5 fruit fly cellular contexts compared by ENCODE assay signal in the genomic region with DNA sequence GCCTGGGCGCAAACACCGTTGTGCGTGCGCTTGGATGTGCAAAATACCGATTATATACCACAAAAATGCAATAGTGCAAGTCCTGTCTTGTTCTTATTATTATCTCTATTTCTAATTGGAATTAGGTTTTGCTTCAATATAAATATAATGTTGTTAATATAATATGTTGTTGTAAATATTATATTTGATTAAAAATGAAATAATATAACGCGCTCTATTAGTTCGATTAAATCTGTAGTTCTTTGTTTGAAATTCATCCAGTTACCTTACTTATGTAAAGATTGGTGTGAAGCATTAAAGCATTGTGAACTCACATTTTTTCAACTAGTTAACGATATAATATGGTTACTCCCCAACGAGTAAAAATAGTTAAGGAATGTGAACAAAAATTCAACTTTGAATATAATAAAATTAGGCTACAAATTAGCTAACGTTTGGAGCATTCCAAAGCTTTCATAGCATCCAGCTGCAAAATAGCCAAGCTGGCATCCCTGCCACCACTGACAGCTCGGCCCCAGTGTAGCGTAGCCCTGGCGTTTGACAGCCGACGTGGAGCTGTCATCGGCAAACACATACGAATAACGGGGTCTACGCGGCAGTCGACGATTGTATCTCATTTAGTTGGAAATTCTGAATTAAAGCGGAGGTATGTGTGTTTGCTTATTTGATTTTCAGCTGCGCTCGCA.
TF ChIP-seq lines count a peak whose summit lies in the region.

A gene (minus strand): TSS at position 51 of the 686 bp plus-strand sequence.
A gene (plus strand): TSS at position 509 of the 686 bp plus-strand sequence.

- TF ChIP-seq CTCF in whole organism, embryonic (GFP tag; optimal IDR thresholded peaks at IDR 0.05; lab: Kevin White, UChicago): no peak

TF ChIP-seq in whole organism, adult, 20 proteins besides CTCF, POLR2A, EP300 and RAD21:
- no peak for TF ChIP-seq cic (GFP tag; optimal IDR thresholded peaks at IDR 0.05; lab: Kevin White, UChicago)
- no peak for TF ChIP-seq CG5204 (GFP tag; optimal IDR thresholded peaks at IDR 0.05; lab: Kevin White, UChicago)
- TF ChIP-seq bab1 (GFP tag; optimal IDR thresholded peaks at IDR 0.05; lab: Kevin White, UChicago): peak; percentile 55
- TF ChIP-seq kay (GFP tag; lab: Kevin White, UChicago; ENCODE audit: borderline replicate concordance): no peak
- peak; percentile 39 for TF ChIP-seq pad (GFP tag; optimal IDR thresholded peaks at IDR 0.05; lab: Kevin White, UChicago)
- peak; percentile 18 for TF ChIP-seq CG11617 (GFP tag; optimal IDR thresholded peaks at IDR 0.05; lab: Kevin White, UChicago)
- no peak for TF ChIP-seq CG33017 (tag; optimal IDR thresholded peaks at IDR 0.05; lab: Kevin White, UChicago)
- no peak for TF ChIP-seq Crg-1 (GFP tag; optimal IDR thresholded peaks at IDR 0.05; lab: Kevin White, UChicago)
- TF ChIP-seq CG7101 (tag; optimal IDR thresholded peaks at IDR 0.05; lab: Kevin White, UChicago): peak; percentile 40
- peak; percentile 65 for TF ChIP-seq CG1620 (GFP tag; optimal IDR thresholded peaks at IDR 0.05; lab: Kevin White, UChicago)
- TF ChIP-seq CG12768 (GFP tag; optimal IDR thresholded peaks at IDR 0.05; lab: Kevin White, UChicago): peak; percentile 1
- peak; percentile 31 for TF ChIP-seq Mnt (GFP tag; optimal IDR thresholded peaks at IDR 0.05; lab: Kevin White, UChicago)
- no peak for TF ChIP-seq CG14711 (tag; optimal IDR thresholded peaks at IDR 0.05; lab: Kevin White, UChicago)
- TF ChIP-seq tj (GFP tag; optimal IDR thresholded peaks at IDR 0.05; lab: Kevin White, UChicago): peak; percentile 41
- TF ChIP-seq ovo (GFP tag; optimal IDR thresholded peaks at IDR 0.05; lab: Kevin White, UChicago): peak; percentile 95
- TF ChIP-seq Hr96 (GFP tag; optimal IDR thresholded peaks at IDR 0.05; lab: Kevin White, UChicago): no peak

TF ChIP-seq in whole organism, embryonic, 481 proteins besides CTCF, POLR2A, EP300 and RAD21 (continues in another document):
- TF ChIP-seq Antp (GFP tag; optimal IDR thresholded peaks at IDR 0.05; lab: Kevin White, UChicago): peak; percentile 28
- no peak for TF ChIP-seq pros (GFP tag; optimal IDR thresholded peaks at IDR 0.05; lab: Kevin White, UChicago)
- peak; percentile 24 for TF ChIP-seq CG9609 (GFP tag; optimal IDR thresholded peaks at IDR 0.05; lab: Kevin White, UChicago)
- no peak for TF ChIP-seq fd64A (GFP tag; optimal IDR thresholded peaks at IDR 0.05; lab: Kevin White, UChicago)
- 0 out of 3 replicates have a peak, but pooled peaks have one; percentile 7 for TF ChIP-seq CG6175 (GFP tag; IDR thresholded peaks at IDR 0.05; lab: Robert Waterston, UW)
- no peak for TF ChIP-seq CG3726 (GFP tag; IDR thresholded peaks at IDR 0.05; lab: Robert Waterston, UW)
- TF ChIP-seq gro (GFP tag; optimal IDR thresholded peaks at IDR 0.05; lab: Kevin White, UChicago): peak; percentile 26
- no peak for TF ChIP-seq CG4404 (GFP tag; IDR thresholded peaks at IDR 0.05; lab: Robert Waterston, UW)
- TF ChIP-seq run (tag; optimal IDR thresholded peaks at IDR 0.05; lab: Kevin White, UChicago): no peak
- no peak for TF ChIP-seq Mrtf (GFP tag; IDR thresholded peaks at IDR 0.05; lab: Robert Waterston, UW)
- no peak for TF ChIP-seq dan (GFP tag; IDR thresholded peaks at IDR 0.05; lab: Robert Waterston, UW)
- no peak for TF ChIP-seq CG7357 (GFP tag; IDR thresholded peaks at IDR 0.05; lab: Robert Waterston, UW)
- TF ChIP-seq Dfd (GFP tag; optimal IDR thresholded peaks at IDR 0.05; lab: Kevin White, UChicago): no peak
- TF ChIP-seq Lim3 (GFP tag; IDR thresholded peaks at IDR 0.05; lab: Robert Waterston, UW): no peak
- TF ChIP-seq B-H2 (GFP tag; optimal IDR thresholded peaks at IDR 0.05; lab: Kevin White, UChicago): peak; percentile 44
- no peak for TF ChIP-seq tgo (GFP tag; IDR thresholded peaks at IDR 0.05; lab: Robert Waterston, UW)
- TF ChIP-seq kay (GFP tag; optimal IDR thresholded peaks at IDR 0.05; lab: Kevin White, UChicago): no peak
- no peak for TF ChIP-seq Atf6 (GFP tag; IDR thresholded peaks at IDR 0.05; lab: Robert Waterston, UW)

TF ChIP-seq in whole organism, prepupa, 60 proteins besides CTCF, POLR2A, EP300 and RAD21 (continues in another document):
- TF ChIP-seq Ets96B (tag; optimal IDR thresholded peaks at IDR 0.05; lab: Kevin White, UChicago) (no peak), Hr38 (GFP tag; optimal IDR thresholded peaks at IDR 0.05; lab: Kevin White, UChicago) (no peak), spab (GFP tag; optimal IDR thresholded peaks at IDR 0.05; lab: Kevin White, UChicago) (no peak), Gug (GFP tag; IDR thresholded peaks at IDR 0.05; lab: Robert Waterston, UW) (no peak), fkh (GFP tag; optimal IDR thresholded peaks at IDR 0.05; lab: Kevin White, UChicago) (no peak), Sox14 (GFP tag; optimal IDR thresholded peaks at IDR 0.05; lab: Kevin White, UChicago) (peak; percentile 61), Blimp-1 (GFP tag; optimal IDR thresholded peaks at IDR 0.05; lab: Kevin White, UChicago) (no peak), eg (GFP tag; IDR thresholded peaks at IDR 0.05; lab: Robert Waterston, UW) (0 out of 3 replicates have a peak, but pooled peaks have one; percentile 8), lz (GFP tag; optimal IDR thresholded peaks at IDR 0.05; lab: Kevin White, UChicago) (no peak), CG4318 (GFP tag; optimal IDR thresholded peaks at IDR 0.05; lab: Kevin White, UChicago) (no peak), CG11294 (GFP tag; IDR thresholded peaks at IDR 0.05; lab: Robert Waterston, UW) (no peak), achi (GFP tag; optimal IDR thresholded peaks at IDR 0.05; lab: Kevin White, UChicago) (peak; percentile 100), fd85E (GFP tag; optimal IDR thresholded peaks at IDR 0.05; lab: Kevin White, UChicago) (no peak), CG8632 (GFP tag; optimal IDR thresholded peaks at IDR 0.05; lab: Kevin White, UChicago) (no peak), Hr39 (GFP tag; optimal IDR thresholded peaks at IDR 0.05; lab: Kevin White, UChicago) (no peak), dac (GFP tag; optimal IDR thresholded peaks at IDR 0.05; lab: Kevin White, UChicago) (no peak), Eip75B (GFP tag; optimal IDR thresholded peaks at IDR 0.05; lab: Kevin White, UChicago) (no peak), CG1621 (tag; optimal IDR thresholded peaks at IDR 0.05; lab: Kevin White, UChicago) (peak; percentile 3), svp (GFP tag; lab: Kevin White, UChicago) (no peak)

TF ChIP-seq in whole organism, pupa, 21 proteins besides CTCF, POLR2A, EP300 and RAD21:
- TF ChIP-seq Ets98B (GFP tag; IDR thresholded peaks at IDR 0.05; lab: Robert Waterston, UW) (peak; percentile 42; the same call in 1 of the 2 replicates), Pif1B (GFP tag; optimal IDR thresholded peaks at IDR 0.05; lab: Kevin White, UChicago) (no peak), CG34367 (tag; optimal IDR thresholded peaks at IDR 0.05; lab: Kevin White, UChicago) (peak; percentile 0), CG8159 (tag; optimal IDR thresholded peaks at IDR 0.05; lab: Kevin White, UChicago) (no peak), Snoo (tag; optimal IDR thresholded peaks at IDR 0.05; lab: Kevin White, UChicago) (peak; percentile 13)

TF ChIP-seq in whole organism, wandering third instar larva, 38 proteins besides CTCF, POLR2A, EP300 and RAD21:
- TF ChIP-seq Hr78 (GFP tag; optimal IDR thresholded peaks at IDR 0.05; lab: Kevin White, UChicago): no peak
- no peak for TF ChIP-seq dl (GFP tag; optimal IDR thresholded peaks at IDR 0.05; lab: Kevin White, UChicago; ENCODE audit: insufficient read depth in 1 of 2, partially characterized antibody in 2 of 2)
- TF ChIP-seq Myc (optimal IDR thresholded peaks at IDR 0.05; lab: Kevin White, UChicago): peak; percentile 94
- peak; percentile 45 for TF ChIP-seq Sp1 (GFP tag; optimal IDR thresholded peaks at IDR 0.05; lab: Kevin White, UChicago)
- TF ChIP-seq CG9705 (GFP tag; optimal IDR thresholded peaks at IDR 0.05; lab: Kevin White, UChicago): no peak
- peak; percentile 74 for TF ChIP-seq woc (GFP tag; optimal IDR thresholded peaks at IDR 0.05; lab: Kevin White, UChicago)
- peak; percentile 8 for TF ChIP-seq sv (GFP tag; optimal IDR thresholded peaks at IDR 0.05; lab: Kevin White, UChicago)
- TF ChIP-seq Dif (GFP tag; optimal IDR thresholded peaks at IDR 0.05; lab: Kevin White, UChicago; ENCODE audit: partially characterized antibody): peak; percentile 46
- TF ChIP-seq Vsx2 (GFP tag; optimal IDR thresholded peaks at IDR 0.05; lab: Kevin White, UChicago; ENCODE audit: partially characterized antibody): no peak
- TF ChIP-seq Rel (GFP tag; optimal IDR thresholded peaks at IDR 0.05; lab: Kevin White, UChicago): no peak
- peak; percentile 49 for TF ChIP-seq Rel (tag; optimal IDR thresholded peaks at IDR 0.05; lab: Kevin White, UChicago)
- TF ChIP-seq foxo (GFP tag; optimal IDR thresholded peaks at IDR 0.05; lab: Kevin White, UChicago): no peak
- no peak for TF ChIP-seq sage (GFP tag; optimal IDR thresholded peaks at IDR 0.05; lab: Kevin White, UChicago)
- no peak for TF ChIP-seq lola (GFP tag; optimal IDR thresholded peaks at IDR 0.05; lab: Kevin White, UChicago)
